Worm (Caenorhabditis elegans) whole organism, L3 larva: ENCODE results near the gene F58H1.3.

Experiments
- ZK546.5 ChIP-seq: sonication (generic microtip); optimal IDR thresholded peaks from 2 replicates; lab custom pipeline; 2017; ENCODE audit warnings: missing biosample characterization, missing genetic modification characterization
- aly-2 ChIP-seq: fragments of 150-350 bp; optimal IDR thresholded peaks from 2 replicates; lab custom pipeline; 2014; ENCODE audit warnings: missing biosample characterization, missing genetic modification characterization
- ama-1 ChIP-seq: fragments of 150-350 bp; optimal IDR thresholded peaks from 2 replicates; lab custom pipeline; 2018
- ceh-16 ChIP-seq: sonication (generic microtip); optimal IDR thresholded peaks from 2 replicates; lab custom pipeline; 2017; ENCODE audit warnings: missing biosample characterization, missing genetic modification characterization
- ceh-28 ChIP-seq: fragments of 150-350 bp; optimal IDR thresholded peaks from 2 replicates; lab custom pipeline; 2014; ENCODE audit warnings: missing biosample characterization, missing genetic modification reagents, missing genetic modification characterization
- ceh-82 ChIP-seq: fragments of 150-350 bp; optimal IDR thresholded peaks from 2 replicates; lab custom pipeline; 2014; ENCODE audit warnings: missing biosample characterization, missing genetic modification characterization
- egl-27 ChIP-seq: sonication (generic microtip); optimal IDR thresholded peaks from 4 replicates; lab custom pipeline; 2017; ENCODE audit warnings: missing biosample characterization, missing genetic modification reagents, missing genetic modification characterization
- egl-5 ChIP-seq: fragments of 150-350 bp; optimal IDR thresholded peaks from 2 replicates; lab custom pipeline; 2017; ENCODE audit warnings: missing biosample characterization, missing genetic modification reagents, missing genetic modification characterization, inconsistent platforms
- elt-1 ChIP-seq: fragments of 150-350 bp; optimal IDR thresholded peaks from 2 replicates; lab custom pipeline; 2014; ENCODE audit warnings: missing biosample characterization, missing genetic modification characterization
- elt-2 ChIP-seq: sonication (generic microtip); optimal IDR thresholded peaks from 2 replicates; lab custom pipeline; 2016; ENCODE audit warnings: missing genetic modification reagents, mild to moderate bottlenecking, missing genetic modification characterization, missing compliant biosample characterization
- elt-3 ChIP-seq, 3 experiments: fragments of 150-350 bp in 1 of 3; sonication (generic microtip) in 2 of 3; optimal IDR thresholded peaks; 2 replicates in 2 of 3; 4 replicates in 1 of 3; lab custom pipeline; 2014 to 2017; ENCODE audit warnings: missing biosample characterization in 3 of 3, missing genetic modification characterization in 3 of 3
- fkh-2 ChIP-seq: fragments of 150-350 bp; optimal IDR thresholded peaks from 2 replicates; lab custom pipeline; 2014; ENCODE audit warnings: missing biosample characterization, missing genetic modification reagents, missing genetic modification characterization
- fos-1 ChIP-seq: fragments of 150-350 bp; optimal IDR thresholded peaks from 2 replicates; lab custom pipeline; 2014; ENCODE audit warnings: missing biosample characterization, missing genetic modification characterization
- hmg-11 ChIP-seq: sonication (generic microtip); optimal IDR thresholded peaks from 2 replicates; lab custom pipeline; 2016; ENCODE audit warnings: missing genetic modification characterization, missing compliant biosample characterization
- jun-1 ChIP-seq: fragments of 150-350 bp; optimal IDR thresholded peaks from 2 replicates; lab custom pipeline; 2014; ENCODE audit warnings: missing biosample characterization, missing genetic modification reagents, missing genetic modification characterization
- lin-15B ChIP-seq: fragments of 150-350 bp; optimal IDR thresholded peaks from 2 replicates; lab custom pipeline; 2014; ENCODE audit warnings: missing biosample characterization, missing genetic modification characterization
- lsy-12 ChIP-seq: sonication (generic microtip); optimal IDR thresholded peaks from 2 replicates; lab custom pipeline; 2016; ENCODE audit warnings: mild to moderate bottlenecking, missing genetic modification characterization, missing compliant biosample characterization
- mdl-1 ChIP-seq: fragments of 150-350 bp; optimal IDR thresholded peaks from 2 replicates; lab custom pipeline; 2014; ENCODE audit warnings: missing biosample characterization, missing genetic modification characterization
- mml-1 ChIP-seq: fragments of 150-350 bp; sonication (generic microtip); optimal IDR thresholded peaks from 3 replicates; lab custom pipeline; 2014; ENCODE audit warnings: missing biosample characterization, missing genetic modification characterization
- nfya-1 ChIP-seq: sonication (generic microtip); optimal IDR thresholded peaks from 2 replicates; lab custom pipeline; 2017; ENCODE audit warnings: missing genetic modification characterization, mild to moderate bottlenecking, missing compliant biosample characterization, antibody characterized with exemption, moderate library complexity; ENCODE audit not compliant: insufficient read depth
- nhr-11 ChIP-seq: fragments of 150-350 bp; optimal IDR thresholded peaks from 2 replicates; lab custom pipeline; 2014; ENCODE audit warnings: missing biosample characterization, missing genetic modification characterization
- nhr-12 ChIP-seq: fragments of 150-350 bp; optimal IDR thresholded peaks from 2 replicates; lab custom pipeline; 2014; ENCODE audit warnings: missing biosample characterization, missing genetic modification characterization
- nhr-237 ChIP-seq: fragments of 150-350 bp; optimal IDR thresholded peaks from 2 replicates; lab custom pipeline; 2014; ENCODE audit warnings: missing biosample characterization, missing genetic modification characterization
- nhr-25 ChIP-seq: sonication (generic microtip); optimal IDR thresholded peaks from 2 replicates; lab custom pipeline; 2017; ENCODE audit warnings: missing biosample characterization, missing genetic modification characterization
- nhr-43 ChIP-seq: sonication (generic microtip); optimal IDR thresholded peaks from 2 replicates; lab custom pipeline; 2016; ENCODE audit warnings: mild to moderate bottlenecking, missing genetic modification characterization, missing compliant biosample characterization; ENCODE audit not compliant: poor library complexity, severe bottlenecking
- nhr-67 ChIP-seq: fragments of 150-350 bp; optimal IDR thresholded peaks from 2 replicates; lab custom pipeline; 2014; ENCODE audit warnings: missing biosample characterization, missing genetic modification characterization
- nhr-77 ChIP-seq: fragments of 150-350 bp; optimal IDR thresholded peaks from 2 replicates; lab custom pipeline; 2014; ENCODE audit warnings: missing biosample characterization, missing genetic modification characterization
- pqm-1 ChIP-seq: fragments of 150-350 bp; optimal IDR thresholded peaks from 2 replicates; lab custom pipeline; 2017; ENCODE audit warnings: missing biosample characterization, missing genetic modification characterization, inconsistent platforms
- sea-2 ChIP-seq: fragments of 150-350 bp; sonication (generic microtip); optimal IDR thresholded peaks from 4 replicates; lab custom pipeline; 2014; ENCODE audit warnings: missing biosample characterization, missing genetic modification reagents, missing genetic modification characterization
- skn-1 ChIP-seq: fragments of 150-350 bp; optimal IDR thresholded peaks from 2 replicates; lab custom pipeline; 2014; ENCODE audit warnings: missing biosample characterization, missing genetic modification characterization
- snpc-4 ChIP-seq: fragments of 150-350 bp; optimal IDR thresholded peaks from 2 replicates; lab custom pipeline; 2014; ENCODE audit warnings: missing biosample characterization, missing genetic modification characterization
- tbx-2 ChIP-seq: sonication (generic microtip); optimal IDR thresholded peaks from 2 replicates; lab custom pipeline; 2016; ENCODE audit warnings: mild to moderate bottlenecking, missing genetic modification characterization, missing compliant biosample characterization
- unc-62 ChIP-seq: fragments of 150-350 bp; sonication (generic microtip); optimal IDR thresholded peaks from 4 replicates; lab custom pipeline; 2014; ENCODE audit warnings: missing biosample characterization, missing genetic modification reagents, missing genetic modification characterization
- zag-1 ChIP-seq: fragments of 150-350 bp; optimal IDR thresholded peaks from 2 replicates; lab custom pipeline; 2014; ENCODE audit warnings: missing biosample characterization, missing genetic modification characterization
- ztf-11 ChIP-seq: fragments of 150-350 bp; optimal IDR thresholded peaks from 2 replicates; lab custom pipeline; 2014; ENCODE audit warnings: missing biosample characterization, missing genetic modification characterization
- ztf-4 ChIP-seq: fragments of 150-350 bp; optimal IDR thresholded peaks from 2 replicates; lab custom pipeline; 2014; ENCODE audit warnings: missing biosample characterization, missing genetic modification characterization

Gene F58H1.3

ce11 chrV:11902161-11902560 lies 31.6 kb upstream of the F58H1.3 start:
- TF ChIP-seq ceh-28 (tag; lab: Kevin White, UChicago) (no peak), nfya-1 (tag; lab: Kevin White, UChicago) (no peak), ama-1 (lab: Kevin White, UChicago) (no peak), ceh-16 (tag; lab: Kevin White, UChicago) (no peak), nhr-11 (no peak), aly-2 (tag; lab: Kevin White, UChicago) (no peak), ZK546.5 (tag; lab: Kevin White, UChicago) (no peak), unc-62 (GFP tag; lab: Kevin White, UChicago) (no peak), mdl-1 (tag; lab: Kevin White, UChicago) (no peak), fos-1 (tag; lab: Kevin White, UChicago) (no peak), snpc-4 (tag; lab: Kevin White, UChicago) (no peak), hmg-11 (no peak), ztf-4 (tag; lab: Kevin White, UChicago) (no peak), nhr-237 (tag; lab: Kevin White, UChicago) (no peak), pqm-1 (tag; lab: Kevin White, UChicago) (no peak), nhr-12 (no peak), nhr-67 (no peak)

DNA sequence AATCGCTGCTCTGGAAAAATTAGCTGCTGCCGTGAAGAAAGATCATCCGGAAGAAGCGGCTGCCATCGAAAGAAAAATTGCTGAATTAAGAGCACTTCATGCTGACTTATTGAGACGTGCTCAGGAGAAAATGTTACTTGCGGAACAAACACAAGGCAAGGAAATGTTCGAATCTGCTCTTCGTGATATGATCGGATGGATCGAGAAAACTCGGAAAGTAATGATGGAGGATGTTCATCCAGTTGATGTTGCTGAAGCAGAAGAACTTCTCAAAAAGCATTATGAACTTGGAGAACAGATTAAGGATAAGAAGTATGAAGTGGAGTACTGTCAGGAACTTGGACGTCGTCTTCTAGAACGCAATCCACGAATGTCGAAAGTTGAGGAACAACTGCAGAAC lies 27.8 kb upstream of the F58H1.3 start:
- TF ChIP-seq sea-2 (GFP tag; lab: Kevin White, UChicago) (no peak), fkh-2 (tag; lab: Kevin White, UChicago) (no peak), fos-1 (tag; lab: Kevin White, UChicago) (no peak), nhr-77 (tag; lab: Kevin White, UChicago) (no peak), ztf-4 (tag; lab: Kevin White, UChicago) (no peak), mml-1 (no peak), snpc-4 (tag; lab: Kevin White, UChicago) (no peak), jun-1 (tag; lab: Kevin White, UChicago) (no peak), egl-27 (tag; lab: Kevin White, UChicago) (no peak), nhr-12 (no peak), nhr-11 (no peak), tbx-2 (tag; lab: Kevin White, UChicago) (no peak)

ce11 chrV:11913283-11913682 lies 20.5 kb upstream of the F58H1.3 start:
- TF ChIP-seq lin-15B (tag; lab: Kevin White, UChicago), result no peak
- no peak for TF ChIP-seq jun-1 (tag; lab: Kevin White, UChicago)
- no peak for TF ChIP-seq lsy-12 (tag; lab: Kevin White, UChicago)
- TF ChIP-seq ama-1 (lab: Kevin White, UChicago), result no peak
- TF ChIP-seq sea-2 (GFP tag; lab: Kevin White, UChicago), result no peak
- no peak for TF ChIP-seq ztf-11 (tag; lab: Kevin White, UChicago)
- no peak for TF ChIP-seq fos-1 (tag; lab: Kevin White, UChicago)
- TF ChIP-seq nhr-67, result no peak
- no peak for TF ChIP-seq nhr-25 (tag; lab: Kevin White, UChicago)
- no peak for TF ChIP-seq nhr-12
- TF ChIP-seq aly-2 (tag; lab: Kevin White, UChicago), result no peak
- TF ChIP-seq mml-1, result no peak
- TF ChIP-seq fkh-2 (tag; lab: Kevin White, UChicago), result no peak
- TF ChIP-seq pqm-1 (tag; lab: Kevin White, UChicago), result no peak
- no peak for TF ChIP-seq hmg-11
- TF ChIP-seq nhr-237 (tag; lab: Kevin White, UChicago), result no peak
- no peak for TF ChIP-seq ceh-16 (tag; lab: Kevin White, UChicago)
- TF ChIP-seq nhr-77 (tag; lab: Kevin White, UChicago), result no peak
- no peak for TF ChIP-seq nhr-43
- no peak for TF ChIP-seq mdl-1 (tag; lab: Kevin White, UChicago)
- TF ChIP-seq, all 47 proteins: peak for 0

- TF ChIP-seq lsy-12 (tag; lab: Kevin White, UChicago) (no peak), unc-62 (GFP tag; lab: Kevin White, UChicago) (no peak), elt-3 (tag; optimal IDR thresholded peaks at IDR 0.05; lab: Kevin White, UChicago) (no peak), elt-2 (tag; lab: Kevin White, UChicago) (no peak), skn-1 (tag; lab: Kevin White, UChicago) (no peak), ztf-11 (tag; lab: Kevin White, UChicago) (no peak), ceh-28 (tag; lab: Kevin White, UChicago) (no peak), zag-1 (tag; lab: Kevin White, UChicago) (no peak), ceh-16 (tag; lab: Kevin White, UChicago) (no peak), elt-1 (tag; lab: Kevin White, UChicago) (no peak), nfya-1 (tag; lab: Kevin White, UChicago) (no peak), egl-5 (tag; lab: Kevin White, UChicago) (no peak), sea-2 (GFP tag; lab: Kevin White, UChicago) (no peak), ceh-82 (tag; lab: Kevin White, UChicago) (no peak), pqm-1 (tag; lab: Kevin White, UChicago) (no peak), ama-1 (lab: Kevin White, UChicago) (no peak)
These were observed 16.6 kb upstream of the F58H1.3 start, which contains the start of gene R31.2 for ce11 chrV:11917186-11917585. Gene R31.2, plus strand, starts transcription at chrV:11917573.
